Worm (Caenorhabditis elegans) whole organism, L4 larva: Measurements from ENCODE around the gene Y51H7C.9.

Source experiments
- F10B5.3 ChIP-seq: sonication (generic microtip); optimal IDR thresholded peaks from 2 replicates; lab custom pipeline; 2016; ENCODE audit warnings: mild to moderate bottlenecking, missing genetic modification characterization, missing compliant biosample characterization
- T20F7.1 ChIP-seq: fragments of 200-800 bp; sonication (Bioruptor generic); optimal IDR thresholded peaks from 2 replicates; lab custom pipeline; 2018; ENCODE audit warnings: mild to moderate bottlenecking, missing genetic modification characterization, missing compliant biosample characterization
- Y105C5A.15 ChIP-seq: fragments of 200-800 bp; sonication (Bioruptor generic); IDR thresholded peaks from 2 replicates; pipeline ENCODE4 v1.3.6; 2022; ENCODE audit warnings: missing genetic modification characterization, missing compliant biosample characterization
- Y48G9A.11 ChIP-seq: fragments of 200-800 bp; sonication (Bioruptor generic); IDR thresholded peaks from 2 replicates; pipeline ENCODE4 v1.3.6; 2022; ENCODE audit warnings: missing genetic modification reagents, missing genetic modification characterization, missing compliant biosample characterization
- aha-1 ChIP-seq: fragments of 150-350 bp; peaks from one replicate; lab custom pipeline; 2014; ENCODE audit warnings: missing biosample characterization, missing genetic modification characterization
- arid-1 ChIP-seq: fragments of 200-800 bp; sonication (Bioruptor generic); conservative IDR thresholded peaks from 2 replicates; pipeline ENCODE4 v1.3.6; 2022; ENCODE audit warnings: missing genetic modification reagents, missing genetic modification characterization, missing compliant biosample characterization
- attf-4 ChIP-seq: sonication (generic microtip); optimal IDR thresholded peaks from 3 replicates; lab custom pipeline; 2017; ENCODE audit warnings: missing biosample characterization, missing genetic modification characterization
- ceh-28 ChIP-seq: fragments of 150-350 bp; optimal IDR thresholded peaks from 2 replicates; lab custom pipeline; 2014; ENCODE audit warnings: missing biosample characterization, missing genetic modification reagents, missing genetic modification characterization
- ctbp-1 ChIP-seq: fragments of 200-800 bp; sonication (Bioruptor generic); IDR thresholded peaks from 2 replicates; pipeline ENCODE4 v1.3.6; 2022; ENCODE audit warnings: missing genetic modification reagents, missing genetic modification characterization, missing compliant biosample characterization
- daf-19 ChIP-seq: fragments of 200-800 bp; sonication (Bioruptor generic); conservative IDR thresholded peaks from 2 replicates; pipeline ENCODE4 v1.3.6; 2022; ENCODE audit warnings: missing genetic modification characterization, missing compliant biosample characterization
- daf-8 ChIP-seq: fragments of 200-800 bp; sonication (Bioruptor generic); IDR thresholded peaks from 2 replicates; pipeline ENCODE4 v1.3.6; 2022; ENCODE audit warnings: missing genetic modification characterization, missing compliant biosample characterization
- duxl-1 ChIP-seq: sonication (generic microtip); optimal IDR thresholded peaks from 2 replicates; lab custom pipeline; 2016; ENCODE audit warnings: mild to moderate bottlenecking, missing genetic modification characterization, moderate library complexity, missing compliant biosample characterization; ENCODE audit not compliant: poor library complexity
- egl-27 ChIP-seq: sonication (generic microtip); optimal IDR thresholded peaks from 3 replicates; lab custom pipeline; 2017; ENCODE audit warnings: missing biosample characterization, missing genetic modification reagents, missing genetic modification characterization
- gei-8 ChIP-seq: fragments of 200-800 bp; sonication (Bioruptor generic); optimal IDR thresholded peaks from 2 replicates; lab custom pipeline; 2018; ENCODE audit warnings: mild to moderate bottlenecking, missing genetic modification characterization, missing compliant biosample characterization
- lim-7 ChIP-seq: fragments of 200-800 bp; sonication (Bioruptor generic); IDR thresholded peaks from 2 replicates; pipeline ENCODE4 v1.3.6; 2022; ENCODE audit warnings: missing genetic modification characterization, missing compliant biosample characterization
- lin-1 ChIP-seq: fragments of 200-800 bp; sonication (Bioruptor generic); IDR thresholded peaks from 2 replicates; pipeline ENCODE4 v1.3.6; 2022; ENCODE audit warnings: missing genetic modification reagents, missing genetic modification characterization, missing compliant biosample characterization
- lin-29 ChIP-seq: fragments of 200-800 bp; sonication (Bioruptor generic); IDR thresholded peaks from 2 replicates; pipeline ENCODE4 v1.3.6; 2022; ENCODE audit warnings: missing genetic modification reagents, missing genetic modification characterization, missing compliant biosample characterization
- lin-38 ChIP-seq: fragments of 200-800 bp; sonication (Bioruptor generic); IDR thresholded peaks from 2 replicates; pipeline ENCODE4 v1.3.6; 2022; ENCODE audit warnings: missing genetic modification reagents, missing genetic modification characterization, missing compliant biosample characterization
- lsy-2 ChIP-seq, 2 experiments: fragments of 150-350 bp in 1 of 2; sonication (generic microtip) in 1 of 2; optimal IDR thresholded peaks; 2 replicates each; lab custom pipeline; 2014 to 2017; ENCODE audit warnings: missing biosample characterization in 2 of 2, missing genetic modification characterization in 2 of 2
- mdl-1 ChIP-seq, 2 experiments: fragments of 150-350 bp in 1 of 2; sonication (generic microtip) in 1 of 2; optimal IDR thresholded peaks; 2 replicates each; lab custom pipeline; 2014 to 2017; ENCODE audit warnings: missing biosample characterization in 2 of 2, missing genetic modification characterization in 2 of 2
- mep-1 ChIP-seq: fragments of 150-350 bp; sonication (generic microtip); optimal IDR thresholded peaks from 3 replicates; lab custom pipeline; 2014; ENCODE audit warnings: missing biosample characterization, missing genetic modification characterization
- mes-2 ChIP-seq: sonication (generic microtip); optimal IDR thresholded peaks from 2 replicates; lab custom pipeline; 2016; ENCODE audit warnings: missing genotype, mild to moderate bottlenecking, missing genetic modification characterization, missing compliant biosample characterization; ENCODE audit not compliant: poor library complexity, severe bottlenecking
- mxl-3 ChIP-seq: fragments of 200-800 bp; sonication (Bioruptor generic); optimal IDR thresholded peaks from 2 replicates; lab custom pipeline; 2018; ENCODE audit warnings: mild to moderate bottlenecking, missing genetic modification characterization, missing compliant biosample characterization
- nhr-111 ChIP-seq: fragments of 200-800 bp; sonication (Bioruptor generic); optimal IDR thresholded peaks from 2 replicates; lab custom pipeline; 2018; ENCODE audit warnings: mild to moderate bottlenecking, missing genetic modification characterization, missing compliant biosample characterization
- nhr-28 ChIP-seq: fragments of 150-350 bp; optimal IDR thresholded peaks from 2 replicates; lab custom pipeline; 2014; ENCODE audit warnings: missing biosample characterization, missing genetic modification characterization
- nhr-41 ChIP-seq: fragments of 200-800 bp; sonication (Bioruptor generic); IDR thresholded peaks from 2 replicates; pipeline ENCODE4 v1.3.6; 2022; ENCODE audit warnings: missing genetic modification reagents, missing genetic modification characterization, missing compliant biosample characterization
- nhr-76 ChIP-seq: fragments of 150-350 bp; optimal IDR thresholded peaks from 2 replicates; lab custom pipeline; 2014; ENCODE audit warnings: missing biosample characterization, missing genetic modification characterization
- php-3 ChIP-seq: fragments of 200-800 bp; sonication (Bioruptor generic); IDR thresholded peaks from 2 replicates; pipeline ENCODE4 v1.3.6; 2022; ENCODE audit warnings: missing genetic modification reagents, missing genetic modification characterization, missing compliant biosample characterization
- saeg-2 ChIP-seq: fragments of 200-800 bp; sonication (Bioruptor generic); IDR thresholded peaks from 2 replicates; pipeline ENCODE4 v1.3.6; 2022; ENCODE audit warnings: missing genetic modification reagents, missing genetic modification characterization, missing compliant biosample characterization
- set-16 ChIP-seq: fragments of 200-800 bp; sonication (Bioruptor generic); IDR thresholded peaks from 2 replicates; pipeline ENCODE4 v1.3.6; 2022; ENCODE audit warnings: missing genetic modification reagents, missing genetic modification characterization, missing compliant biosample characterization
- spr-3 ChIP-seq: fragments of 200-800 bp; sonication (Bioruptor generic); optimal IDR thresholded peaks from 2 replicates; lab custom pipeline; 2018; ENCODE audit warnings: mild to moderate bottlenecking, missing genetic modification characterization, missing compliant biosample characterization
- tag-97 ChIP-seq: fragments of 200-800 bp; sonication (Bioruptor generic); IDR thresholded peaks from 2 replicates; pipeline ENCODE4 v1.3.6; 2022; ENCODE audit warnings: missing genetic modification characterization, missing compliant biosample characterization
- unc-130 ChIP-seq: sonication (generic microtip); optimal IDR thresholded peaks from 2 replicates; lab custom pipeline; 2016; ENCODE audit warnings: missing genetic modification reagents, missing genetic modification characterization, missing compliant biosample characterization
- unc-39 ChIP-seq: sonication (generic microtip); optimal IDR thresholded peaks from 2 replicates; lab custom pipeline; 2017; ENCODE audit warnings: missing biosample characterization, missing genetic modification characterization
- unc-62 ChIP-seq, 3 experiments: fragments of 150-350 bp in 1 of 3; sonication (generic microtip); optimal IDR thresholded peaks in 2 of 3; peaks in 1 of 3; 1 replicate in 1 of 3; 2 replicates in 2 of 3; lab custom pipeline; 2014 to 2017; ENCODE audit warnings: missing biosample characterization in 3 of 3, missing genetic modification characterization in 3 of 3, missing genetic modification reagents in 3 of 3, missing genotype in 1 of 3
- zip-11 ChIP-seq: fragments of 200-800 bp; sonication (Bioruptor generic); IDR thresholded peaks from 2 replicates; pipeline ENCODE4 v1.3.6; 2022; ENCODE audit warnings: missing genetic modification characterization, missing compliant biosample characterization

Y51H7C.9 gene

DNA sequence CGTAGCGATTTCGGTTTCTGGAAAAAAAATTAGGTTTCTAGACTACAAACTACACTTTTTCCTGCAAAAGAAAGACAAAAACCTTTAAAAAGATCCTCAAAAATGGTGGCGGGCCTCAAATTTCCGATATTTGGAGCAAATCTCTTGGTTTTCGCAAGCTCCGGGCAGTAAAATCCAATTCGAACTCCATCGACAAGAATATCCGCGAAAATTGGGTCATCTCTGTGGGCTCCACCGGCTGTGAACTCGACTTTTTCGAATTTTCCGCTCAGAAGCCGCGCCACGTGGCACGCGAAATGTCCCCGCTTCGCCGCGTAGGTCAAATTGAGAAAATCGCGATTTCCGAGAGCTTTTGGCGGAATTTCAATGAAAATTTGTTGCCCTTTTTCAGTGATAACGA lies 25.4 kb upstream of the Y51H7C.9 start:
- TF ChIP-seq duxl-1 (no peak), aha-1 (tag; lab: Kevin White, UChicago) (peak; percentile 96)

DNA sequence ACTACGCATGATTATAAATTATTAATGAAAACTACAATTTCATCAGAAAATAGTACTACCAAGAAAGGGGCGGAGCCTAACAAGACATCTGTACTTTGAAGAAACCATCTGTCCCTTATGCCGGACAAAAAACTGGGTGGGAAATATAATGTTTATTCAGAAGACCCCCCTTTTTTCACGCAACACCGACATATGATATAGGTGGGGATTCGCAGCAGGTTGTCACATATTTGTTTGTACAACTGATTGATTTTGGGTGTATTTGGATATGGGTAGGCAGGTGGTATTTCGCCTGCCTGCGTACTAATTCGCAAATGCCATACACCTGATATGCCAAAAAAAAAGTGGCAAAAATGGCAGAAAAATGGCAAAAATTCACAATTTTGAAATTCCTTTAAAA lies 12.4 kb upstream of the Y51H7C.9 start, which contains the start of gene Y51H7C.10:
Gene Y51H7C.10, minus strand, starts transcription at position 101 of the 400 bp plus-strand sequence.
- no peak for TF ChIP-seq egl-27 (tag; lab: Kevin White, UChicago)

DNA sequence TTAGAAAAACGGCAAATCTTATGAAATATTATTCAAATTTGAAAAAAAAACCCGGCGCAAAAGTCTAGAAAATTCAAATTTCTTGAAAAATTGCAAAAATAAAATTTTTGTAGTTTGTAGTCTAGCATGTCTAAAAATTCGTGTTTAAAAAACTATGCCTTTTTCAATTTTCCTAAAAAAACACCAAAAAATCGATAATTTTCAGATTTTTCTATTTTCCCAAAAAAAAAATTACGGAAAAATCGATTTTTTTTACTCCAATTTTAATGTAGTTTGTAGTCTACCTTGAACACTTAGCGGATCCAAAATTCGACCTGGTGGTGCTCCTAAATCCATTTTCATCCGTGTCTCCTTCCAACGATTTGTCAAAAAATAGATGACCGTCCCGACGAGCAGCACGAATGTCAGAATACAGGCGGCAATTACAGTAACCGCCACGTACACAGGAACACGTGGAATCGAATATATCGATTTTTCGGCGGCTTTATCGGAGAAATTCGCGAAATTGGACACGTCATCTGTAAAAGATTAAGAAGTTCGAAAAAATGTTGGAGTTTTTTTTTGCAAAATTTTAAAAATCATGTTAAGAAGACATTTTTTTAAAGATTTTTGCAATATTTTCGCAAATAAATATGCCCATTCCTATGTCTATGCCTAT lies 9.7 kb upstream of the Y51H7C.9 start:
- TF ChIP-seq mxl-3, result no peak
- no peak for TF ChIP-seq daf-8
- peak; percentile 94 for TF ChIP-seq aha-1 (tag; lab: Kevin White, UChicago)
- TF ChIP-seq F10B5.3, result no peak
- peak in 1 of 2 experiments; percentile 90 for TF ChIP-seq unc-62 (GFP tag; optimal IDR thresholded peaks at IDR 0.05 in 1 of 2; lab: Kevin White, UChicago)
- no peak for TF ChIP-seq unc-62 (tag; optimal IDR thresholded peaks at IDR 0.05; lab: Kevin White, UChicago)

DNA sequence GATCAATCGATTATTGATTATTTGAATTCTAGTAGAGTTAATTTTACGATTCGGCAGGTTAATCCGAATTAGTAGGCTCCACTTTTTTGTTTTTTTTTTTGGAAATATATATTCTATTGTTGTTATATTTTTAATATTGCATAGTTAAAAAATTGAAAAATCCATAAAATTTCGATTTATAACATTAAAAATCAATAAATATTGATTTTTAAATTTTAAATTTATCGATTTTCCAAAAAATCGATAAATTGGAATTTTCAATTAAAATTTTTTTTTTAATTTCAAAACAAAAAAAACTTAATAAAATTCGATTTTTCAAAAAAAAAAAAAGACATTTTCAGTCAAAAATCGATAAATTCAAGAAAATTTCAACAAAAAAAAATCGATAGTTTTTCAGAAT lies 8.7 kb upstream of the Y51H7C.9 start:
- TF ChIP-seq mep-1 (tag; lab: Kevin White, UChicago), result no peak
- peak; percentile 68 for TF ChIP-seq ceh-28 (tag; lab: Kevin White, UChicago)
- TF ChIP-seq ctbp-1 (GFP tag; lab: Robert Waterston, UW), result no peak
- TF ChIP-seq set-16 (GFP tag; lab: Robert Waterston, UW), result no peak
- TF ChIP-seq gei-8 (GFP tag; lab: Kevin White, UChicago), result no peak
- TF ChIP-seq unc-39 (tag; lab: Kevin White, UChicago), result no peak
- TF ChIP-seq mdl-1 (tag; optimal IDR thresholded peaks at IDR 0.05; lab: Kevin White, UChicago), result no peak
- TF ChIP-seq, all 104 proteins: peak for 1

DNA sequence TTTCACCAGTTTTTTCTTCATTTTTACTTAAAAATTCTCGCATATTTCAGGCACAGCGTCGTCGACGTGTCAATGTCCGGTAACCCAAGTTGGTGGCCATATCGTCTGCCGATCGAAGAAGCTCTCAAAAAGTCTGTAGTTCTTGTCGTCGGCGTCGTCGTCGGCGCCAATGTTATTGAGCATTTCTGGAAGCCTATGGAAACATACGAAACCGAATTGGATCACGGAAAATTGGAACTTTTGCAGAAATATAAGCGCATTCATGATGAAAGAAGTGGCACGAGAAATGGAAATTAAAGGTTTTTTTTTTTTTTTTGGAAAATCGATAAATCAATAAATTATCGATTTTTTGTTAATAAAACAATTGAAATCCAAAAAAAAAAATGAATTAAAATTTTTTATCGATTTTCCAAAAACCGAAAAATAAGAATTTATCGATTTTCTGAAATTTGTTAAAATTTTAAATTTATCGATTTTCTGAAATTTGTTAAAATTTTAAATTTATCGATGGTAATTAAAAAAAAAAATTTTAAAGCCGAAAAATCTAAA lies 1.2 kb upstream of the Y51H7C.9 start, which contains the start of gene alkb-1:
Gene alkb-1, plus strand, starts transcription at position 51 of the 549 bp plus-strand sequence.
- TF ChIP-seq nhr-76 (tag; lab: Kevin White, UChicago), result no peak
- TF ChIP-seq saeg-2 (GFP tag; lab: Robert Waterston, UW), result no peak
- TF ChIP-seq attf-4 (tag; lab: Kevin White, UChicago), result no peak
- TF ChIP-seq arid-1, result no peak
- TF ChIP-seq unc-62 (GFP tag; optimal IDR thresholded peaks at IDR 0.05 in 1 of 2; lab: Kevin White, UChicago), result peak in 1 of 2 experiments; percentile 29
- no peak for TF ChIP-seq unc-62 (tag; optimal IDR thresholded peaks at IDR 0.05; lab: Kevin White, UChicago)
- no peak for TF ChIP-seq lin-1 (GFP tag; lab: Robert Waterston, UW)
- no peak for TF ChIP-seq nhr-41 (GFP tag; lab: Robert Waterston, UW)
- no peak for TF ChIP-seq nhr-28 (tag; lab: Kevin White, UChicago)
- no peak for TF ChIP-seq mes-2 (tag; lab: Kevin White, UChicago)
- no peak for TF ChIP-seq php-3 (GFP tag; lab: Robert Waterston, UW)
- no peak for TF ChIP-seq nhr-111
- TF ChIP-seq lin-29 (GFP tag; lab: Robert Waterston, UW), result no peak
- TF ChIP-seq Y48G9A.11 (GFP tag; lab: Robert Waterston, UW), result no peak
- TF ChIP-seq unc-39 (tag; lab: Kevin White, UChicago), result no peak
- no peak for TF ChIP-seq T20F7.1 (GFP tag; lab: Kevin White, UChicago)
- TF ChIP-seq ceh-28 (tag; lab: Kevin White, UChicago), result peak; percentile 95

ce11 chrII:1403056-1403455 lies 8.2 kb downstream of the Y51H7C.9 start, which contains the start of the genes Y51H7C.41 and cogc-4:
Y51H7C.41 (plus strand) TSS chrII:1403321.
cogc-4 (plus strand) TSS chrII:1403441.
- no peak for TF ChIP-seq Y105C5A.15 (GFP tag; lab: Robert Waterston, UW)
- TF ChIP-seq F10B5.3, result no peak
- TF ChIP-seq egl-27 (tag; lab: Kevin White, UChicago), result no peak
- no peak for TF ChIP-seq unc-130 (GFP tag; lab: Kevin White, UChicago)
- TF ChIP-seq zip-11 (GFP tag; lab: Robert Waterston, UW), result no peak
- no peak for TF ChIP-seq mep-1 (tag; lab: Kevin White, UChicago)
- TF ChIP-seq daf-19 (GFP tag; lab: Robert Waterston, UW), result no peak
- peak; percentile 55 for TF ChIP-seq lin-38
- TF ChIP-seq lsy-2 (tag; optimal IDR thresholded peaks at IDR 0.05; lab: Kevin White, UChicago), result peak in 1 of 2 experiments; percentile 30
- no peak for TF ChIP-seq nhr-111
- TF ChIP-seq spr-3 (GFP tag; lab: Kevin White, UChicago), result no peak
- no peak for TF ChIP-seq lim-7 (GFP tag; lab: Robert Waterston, UW)
- TF ChIP-seq duxl-1, result peak; percentile 9
- TF ChIP-seq tag-97 (GFP tag; lab: Robert Waterston, UW), result no peak
- no peak for TF ChIP-seq php-3 (GFP tag; lab: Robert Waterston, UW)
